Worm (Caenorhabditis elegans) whole organism, young adult: ENCODE measurements around the gene C34C12.8.

Experiments
- B0019.2 ChIP-seq: fragments of 200-800 bp; sonication (Bioruptor generic); conservative IDR thresholded peaks from 2 replicates; pipeline ENCODE4 v1.3.6; 2022; ENCODE audit warnings: missing genetic modification reagents, missing genetic modification characterization, missing compliant biosample characterization
- Y56A3A.18 ChIP-seq: fragments of 200-800 bp; sonication (Bioruptor generic); IDR thresholded peaks from 2 replicates; pipeline ENCODE4 v1.3.6; 2022; ENCODE audit warnings: missing genetic modification reagents, missing genetic modification characterization, missing compliant biosample characterization
- ets-4 ChIP-seq: fragments of 200-800 bp; sonication (Bioruptor generic); optimal IDR thresholded peaks from 2 replicates; lab custom pipeline; 2018; ENCODE audit warnings: mild to moderate bottlenecking, missing genetic modification characterization, missing compliant biosample characterization
- hlh-12 ChIP-seq: sonication (generic microtip); optimal IDR thresholded peaks from 2 replicates; lab custom pipeline; 2016; ENCODE audit warnings: missing genetic modification characterization, missing compliant biosample characterization
- madf-10 ChIP-seq: sonication (generic microtip); optimal IDR thresholded peaks from 2 replicates; lab custom pipeline; 2016; ENCODE audit warnings: mild to moderate bottlenecking, missing genetic modification characterization, missing compliant biosample characterization
- mel-28 ChIP-seq: sonication (generic microtip); optimal IDR thresholded peaks from 2 replicates; lab custom pipeline; 2016; ENCODE audit warnings: borderline replicate concordance, mild to moderate bottlenecking, missing genetic modification characterization, missing compliant biosample characterization
- mxl-1 ChIP-seq: sonication (generic microtip); optimal IDR thresholded peaks from 2 replicates; lab custom pipeline; 2016; ENCODE audit warnings: missing genetic modification characterization, missing compliant biosample characterization
- nhr-120 ChIP-seq: fragments of 200-800 bp; sonication (Bioruptor generic); IDR thresholded peaks from 2 replicates; pipeline ENCODE4 v1.3.6; 2022; ENCODE audit warnings: missing genetic modification characterization, missing compliant biosample characterization
- snpc-1.3 ChIP-seq: sonication (generic microtip); optimal IDR thresholded peaks from 2 replicates; lab custom pipeline; 2017; ENCODE audit warnings: missing genetic modification characterization, mild to moderate bottlenecking, missing compliant biosample characterization, antibody characterized with exemption, moderate library complexity, missing genotype, missing genetic modification reagents; ENCODE audit not compliant: insufficient read depth
- ztf-3 ChIP-seq: fragments of 200-800 bp; sonication (Bioruptor generic); optimal IDR thresholded peaks from 2 replicates; lab custom pipeline; 2018; ENCODE audit warnings: mild to moderate bottlenecking, missing genetic modification characterization, missing compliant biosample characterization

DNA sequence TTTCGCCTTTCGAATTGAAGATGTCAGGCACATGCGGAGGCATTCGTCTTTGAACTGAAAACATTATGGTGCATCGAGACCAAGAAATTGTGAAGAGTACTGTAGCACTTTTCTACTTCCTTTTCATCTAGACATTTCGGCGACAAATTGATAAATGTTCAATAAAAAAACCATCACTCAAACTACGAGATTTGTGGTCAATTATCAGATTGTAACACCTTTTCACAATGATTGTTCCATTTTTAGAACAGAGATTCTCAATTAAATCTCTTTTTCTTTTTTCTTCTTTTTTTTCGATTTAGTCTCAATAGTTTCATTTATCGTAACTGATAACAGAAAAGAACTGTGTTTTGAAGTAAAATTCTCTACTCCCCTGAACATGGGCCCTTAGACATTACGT lies 25.8 kb downstream of the C34C12.8 start:
- TF ChIP-seq mxl-1 = no peak
- TF ChIP-seq nhr-120 (GFP tag; lab: Robert Waterston, UW) = no peak
- no peak for TF ChIP-seq mel-28
- no peak for TF ChIP-seq hlh-12 (tag; lab: Kevin White, UChicago)
- no peak for TF ChIP-seq snpc-1.3 (tag; lab: Kevin White, UChicago)
- no peak for TF ChIP-seq ztf-3 (GFP tag; lab: Kevin White, UChicago)
- no peak for TF ChIP-seq ets-4
- TF ChIP-seq Y56A3A.18 (GFP tag; lab: Robert Waterston, UW) = no peak
- no peak for TF ChIP-seq madf-10 (tag; lab: Kevin White, UChicago)
- TF ChIP-seq B0019.2 (GFP tag; lab: Robert Waterston, UW) = no peak
